ENCODE assay signal across 1 worm cellular context in genomic region chrIII:5688246-5688645, ce11.
A peak's percentile ranks its signal among the peaks of the same experiment; 100 is the strongest.
TF ChIP-seq lines count a peak whose summit lies in the region.

No protein-coding gene starts in this region.

TF ChIP-seq in whole organism, L1 larva, 84 proteins besides CTCF, POLR2A, EP300 and RAD21 (continued from another document):
- TF ChIP-seq swsn-7 (tag; optimal IDR thresholded peaks at IDR 0.05; lab: Kevin White, UChicago) (peak; percentile 47), snu-23 (GFP tag; optimal IDR thresholded peaks at IDR 0.05; lab: Kevin White, UChicago) (peak; percentile 55), sup-37 (GFP tag; optimal IDR thresholded peaks at IDR 0.05; lab: Kevin White, UChicago) (no peak)
